Fruit fly (Drosophila melanogaster) whole organism, embryonic: ENCODE data around the gene CG42585.
A peak's percentile ranks its signal among the peaks of the same experiment; 100 is the strongest.

ENCODE experiments used
- Atf-2 ChIP-seq: fragments of 200-800 bp; sonication (Bioruptor generic); optimal IDR thresholded peaks from 2 replicates; lab custom pipeline; 2016; ENCODE audit warnings: missing biosample characterization, missing genetic modification characterization
- Atf3 ChIP-seq: fragments of 200-800 bp; sonication (Bioruptor generic); optimal IDR thresholded peaks from 3 replicates; lab custom pipeline; 2016; ENCODE audit warnings: missing biosample characterization, missing genetic modification characterization
- CG10462 ChIP-seq: fragments of 200-800 bp; sonication (Bioruptor generic); optimal IDR thresholded peaks from 2 replicates; lab custom pipeline; 2016; ENCODE audit warnings: missing biosample characterization, missing genetic modification characterization
- CG10979 ChIP-seq: fragments of 200-800 bp; sonication (Bioruptor generic); optimal IDR thresholded peaks from 2 replicates; lab custom pipeline; 2018; ENCODE audit warnings: missing biosample characterization, mild to moderate bottlenecking, missing genetic modification characterization, moderate library complexity
- CG11456 ChIP-seq: fragments of 200-800 bp; sonication (Bioruptor generic); IDR thresholded peaks from 3 replicates; pipeline ENCODE4 v1.3.6; 2022; ENCODE audit warnings: missing biosample characterization, missing genetic modification characterization
- CG11504 ChIP-seq: fragments of 200-800 bp; sonication (Bioruptor generic); optimal IDR thresholded peaks from 3 replicates; lab custom pipeline; 2019; ENCODE audit warnings: missing biosample characterization, mild to moderate bottlenecking, missing genetic modification characterization, moderate library complexity
- CG12071 ChIP-seq: fragments of 200-800 bp; sonication (Bioruptor generic); optimal IDR thresholded peaks from 3 replicates; lab custom pipeline; 2018; ENCODE audit warnings: missing biosample characterization, mild to moderate bottlenecking, missing genetic modification characterization
- CG13424 ChIP-seq: fragments of 200-800 bp; sonication (Bioruptor generic); optimal IDR thresholded peaks from 2 replicates; lab custom pipeline; 2019; ENCODE audit warnings: missing biosample characterization, mild to moderate bottlenecking, missing genetic modification characterization, moderate library complexity
- CG14050 ChIP-seq: fragments of 200-800 bp; sonication (Bioruptor generic); IDR thresholded peaks from 3 replicates; pipeline ENCODE4 v1.3.6; 2022; ENCODE audit warnings: missing biosample characterization, missing genetic modification characterization
- CG15269 ChIP-seq: fragments of 200-800 bp; sonication (Bioruptor generic); optimal IDR thresholded peaks from 2 replicates; lab custom pipeline; 2018; ENCODE audit warnings: missing biosample characterization, mild to moderate bottlenecking, missing genetic modification characterization, moderate library complexity
- CG16779 ChIP-seq: fragments of 200-800 bp; sonication (Bioruptor generic); IDR thresholded peaks from 2 replicates; pipeline ENCODE4 v1.3.6; 2022; ENCODE audit warnings: missing biosample characterization, missing genetic modification characterization
- CG18262 ChIP-seq: fragments of 200-800 bp; optimal IDR thresholded peaks from 3 replicates; lab custom pipeline; 2019; ENCODE audit warnings: missing biosample characterization, mild to moderate bottlenecking, missing genetic modification characterization, moderate library complexity
- CG2202 ChIP-seq: fragments of 200-800 bp; sonication (Bioruptor generic); optimal IDR thresholded peaks from 2 replicates; lab custom pipeline; 2018; ENCODE audit warnings: missing biosample characterization, mild to moderate bottlenecking, missing genetic modification characterization
- CG31224 ChIP-seq: fragments of 200-800 bp; sonication (Bioruptor generic); IDR thresholded peaks from 2 replicates; pipeline ENCODE4 v1.3.6; 2022; ENCODE audit warnings: missing biosample characterization, missing genetic modification characterization
- CG31441 ChIP-seq: fragments of 200-800 bp; sonication (Bioruptor generic); IDR thresholded peaks from 2 replicates; pipeline ENCODE4 v1.3.6; 2022; ENCODE audit warnings: missing biosample characterization, missing genetic modification characterization
- CG4360 ChIP-seq: fragments of 200-800 bp; sonication (Bioruptor generic); IDR thresholded peaks from 2 replicates; pipeline ENCODE4 v1.3.6; 2022; ENCODE audit warnings: missing biosample characterization, missing genetic modification characterization
- CG7987 ChIP-seq: fragments of 200-800 bp; sonication (Bioruptor generic); optimal IDR thresholded peaks from 2 replicates; lab custom pipeline; 2018; ENCODE audit warnings: missing biosample characterization, mild to moderate bottlenecking, missing genetic modification characterization, moderate library complexity
- CG9876 ChIP-seq: fragments of 200-800 bp; sonication (Bioruptor generic); optimal IDR thresholded peaks from 2 replicates; lab custom pipeline; 2016; ENCODE audit warnings: missing biosample characterization, missing genetic modification characterization
- CkIIα-i1 ChIP-seq: fragments of 200-800 bp; sonication (Bioruptor generic); IDR thresholded peaks from 2 replicates; pipeline ENCODE4 v1.3.6; 2022; ENCODE audit warnings: missing biosample characterization, missing genetic modification characterization
- CoRest ChIP-seq: fragments of 200-800 bp; sonication (Bioruptor generic); optimal IDR thresholded peaks from 3 replicates; lab custom pipeline; 2018; ENCODE audit warnings: missing biosample characterization, mild to moderate bottlenecking, missing genetic modification characterization, moderate library complexity
- D ChIP-seq, 2 experiments: fragments of 200-800 bp in 1 of 2; fragments of >200 bp in 1 of 2; sonication (Bioruptor generic) in 1 of 2; optimal IDR thresholded peaks; 2 replicates in 1 of 2; 3 replicates in 1 of 2; lab custom pipeline; 2017; ENCODE audit warnings: mild to moderate bottlenecking in 1 of 2, missing biosample characterization in 1 of 2, missing genetic modification characterization in 1 of 2, missing genetic modification reagents in 1 of 2
- D19B ChIP-seq: fragments of 200-800 bp; sonication (Bioruptor generic); optimal IDR thresholded peaks from 2 replicates; lab custom pipeline; 2017; ENCODE audit warnings: missing biosample characterization, mild to moderate bottlenecking, missing genetic modification characterization
- Dip2 ChIP-seq: fragments of 200-800 bp; sonication (Bioruptor generic); IDR thresholded peaks from 2 replicates; pipeline ENCODE4 v1.3.6; 2022; ENCODE audit warnings: missing biosample characterization, missing genetic modification characterization
- Eip74EF ChIP-seq, 2 experiments: fragments of 200-800 bp in 1 of 2; fragments of >200 bp in 1 of 2; sonication (Bioruptor generic) in 1 of 2; optimal IDR thresholded peaks; 2 replicates each; lab custom pipeline; 2017 to 2019; ENCODE audit warnings: missing biosample characterization in 2 of 2, missing genetic modification characterization in 2 of 2, mild to moderate bottlenecking in 1 of 2, moderate library complexity in 1 of 2
- Fer1 ChIP-seq: fragments of 200-800 bp; sonication (Bioruptor generic); optimal IDR thresholded peaks from 2 replicates; lab custom pipeline; 2017; ENCODE audit warnings: missing biosample characterization, mild to moderate bottlenecking, missing genetic modification characterization
- H2.0 ChIP-seq: fragments of 200-800 bp; sonication (Bioruptor generic); IDR thresholded peaks from 2 replicates; pipeline ENCODE4 v1.3.6; 2022; ENCODE audit warnings: missing biosample characterization, missing genetic modification characterization
- Max ChIP-seq: fragments of 200-800 bp; sonication (Bioruptor generic); optimal IDR thresholded peaks from 2 replicates; lab custom pipeline; 2016; ENCODE audit warnings: missing biosample characterization, mild to moderate bottlenecking, missing genetic modification characterization
- Nf-YB ChIP-seq: fragments of 200-800 bp; sonication (Bioruptor generic); optimal IDR thresholded peaks from 3 replicates; lab custom pipeline; 2019; ENCODE audit warnings: missing biosample characterization, mild to moderate bottlenecking, missing genetic modification characterization, moderate library complexity
- PHDP ChIP-seq: fragments of 200-800 bp; sonication (Bioruptor generic); optimal IDR thresholded peaks from 3 replicates; lab custom pipeline; 2018; ENCODE audit warnings: missing biosample characterization, mild to moderate bottlenecking, missing genetic modification characterization, moderate library complexity
- Sox100B ChIP-seq: fragments of 200-800 bp; sonication (Bioruptor generic); optimal IDR thresholded peaks from 3 replicates; lab custom pipeline; 2018; ENCODE audit warnings: missing biosample characterization, mild to moderate bottlenecking, missing genetic modification characterization
- Sox102F ChIP-seq: fragments of 200-800 bp; sonication (Bioruptor generic); optimal IDR thresholded peaks from 2 replicates; lab custom pipeline; 2018; ENCODE audit warnings: missing biosample characterization, mild to moderate bottlenecking, missing genetic modification characterization, moderate library complexity
- Xbp1 ChIP-seq: fragments of 200-800 bp; sonication (Bioruptor generic); optimal IDR thresholded peaks from 3 replicates; lab custom pipeline; 2016; ENCODE audit warnings: missing biosample characterization, mild to moderate bottlenecking, missing genetic modification characterization
- ash1 ChIP-seq: fragments of 200-800 bp; sonication (Bioruptor generic); optimal IDR thresholded peaks from 2 replicates; lab custom pipeline; 2018; ENCODE audit warnings: missing biosample characterization, mild to moderate bottlenecking, missing genetic modification characterization
- bsh ChIP-seq, 2 experiments: fragments of 200-800 bp; sonication (Bioruptor generic); optimal IDR thresholded peaks; 2 replicates each; lab custom pipeline; 2017 to 2018; ENCODE audit warnings: mild to moderate bottlenecking in 2 of 2, missing biosample characterization in 2 of 2, missing genetic modification characterization in 2 of 2, moderate library complexity in 1 of 2
- cad ChIP-seq: fragments of >200 bp; optimal IDR thresholded peaks from 2 replicates; lab custom pipeline; 2017; ENCODE audit warnings: missing biosample characterization, missing genetic modification characterization
- cas ChIP-seq: fragments of 200-800 bp; sonication (Bioruptor generic); IDR thresholded peaks from 2 replicates; pipeline ENCODE4 v1.3.6; 2022; ENCODE audit warnings: missing biosample characterization, missing genetic modification characterization
- croc ChIP-seq: fragments of 200-800 bp; sonication (Bioruptor generic); conservative IDR thresholded peaks from 3 replicates; pipeline ENCODE4 v1.3.6; 2022; ENCODE audit warnings: missing biosample characterization, missing genetic modification characterization
- dmrt99B ChIP-seq: fragments of 200-800 bp; sonication (Bioruptor generic); optimal IDR thresholded peaks from 2 replicates; lab custom pipeline; 2018; ENCODE audit warnings: missing biosample characterization, mild to moderate bottlenecking, missing genetic modification characterization, moderate library complexity
- eyg ChIP-seq: fragments of 200-800 bp; sonication (Bioruptor generic); optimal IDR thresholded peaks from 3 replicates; lab custom pipeline; 2016; ENCODE audit warnings: missing biosample characterization, missing genetic modification characterization
- gcm2 ChIP-seq: fragments of 200-800 bp; sonication (Bioruptor generic); optimal IDR thresholded peaks from 2 replicates; lab custom pipeline; 2016; ENCODE audit warnings: missing biosample characterization, missing genetic modification characterization
- gem ChIP-seq: fragments of 200-800 bp; sonication (Bioruptor generic); optimal IDR thresholded peaks from 2 replicates; lab custom pipeline; 2019; ENCODE audit warnings: missing biosample characterization, mild to moderate bottlenecking, missing genetic modification characterization, moderate library complexity
- jumu ChIP-seq: fragments of 200-800 bp; sonication (Bioruptor generic); optimal IDR thresholded peaks from 3 replicates; lab custom pipeline; 2016; ENCODE audit warnings: missing biosample characterization, missing genetic modification characterization
- kni ChIP-seq: fragments of 200-800 bp; sonication (Bioruptor generic); optimal IDR thresholded peaks from 3 replicates; lab custom pipeline; 2017; ENCODE audit warnings: mild to moderate bottlenecking, missing biosample characterization, missing genetic modification reagents, missing genetic modification characterization
- phol ChIP-seq: fragments of 200-800 bp; sonication (Bioruptor generic); optimal IDR thresholded peaks from 3 replicates; lab custom pipeline; 2018; ENCODE audit warnings: missing biosample characterization, mild to moderate bottlenecking, missing genetic modification characterization, moderate library complexity
- pum ChIP-seq: fragments of 200-800 bp; sonication (Bioruptor generic); optimal IDR thresholded peaks from 2 replicates; lab custom pipeline; 2016; ENCODE audit warnings: missing biosample characterization, missing genetic modification characterization
- run ChIP-seq: fragments of 200-800 bp; sonication (Bioruptor generic); optimal IDR thresholded peaks from 3 replicates; lab custom pipeline; 2018; ENCODE audit warnings: missing biosample characterization, mild to moderate bottlenecking, missing genetic modification characterization
- salm ChIP-seq: fragments of 200-800 bp; sonication (Bioruptor generic); optimal IDR thresholded peaks from 2 replicates; lab custom pipeline; 2018; ENCODE audit warnings: missing biosample characterization, mild to moderate bottlenecking, missing genetic modification characterization
- slbo ChIP-seq: fragments of 200-800 bp; sonication (Bioruptor generic); IDR thresholded peaks from 2 replicates; pipeline ENCODE4 v1.3.6; 2022; ENCODE audit warnings: missing biosample characterization, missing genetic modification characterization
- slou ChIP-seq: fragments of 200-800 bp; sonication (Bioruptor generic); optimal IDR thresholded peaks from 3 replicates; lab custom pipeline; 2016; ENCODE audit warnings: missing biosample characterization, missing genetic modification characterization
- toy ChIP-seq: fragments of 200-800 bp; sonication (Bioruptor generic); IDR thresholded peaks from 2 replicates; pipeline ENCODE4 v1.3.6; 2022; ENCODE audit warnings: missing biosample characterization, missing genetic modification characterization
- twi ChIP-seq: fragments of 200-800 bp; optimal IDR thresholded peaks from 2 replicates; lab custom pipeline; 2019; ENCODE audit warnings: missing biosample characterization, mild to moderate bottlenecking, missing genetic modification characterization, moderate library complexity

Gene CG42585

dm6 chr2L:14697938-14698337, 41.8 kb upstream of the CG42585 start (continued):
- TF ChIP-seq Atf3 (no peak), twi (no peak), croc (GFP tag; lab: Robert Waterston, UW) (no peak), Sox102F (GFP tag; lab: Kevin White, UChicago) (peak; percentile 31), Xbp1 (GFP tag; lab: Kevin White, UChicago) (no peak), CG16779 (GFP tag; lab: Robert Waterston, UW) (no peak), gem (tag; lab: Kevin White, UChicago) (peak; percentile 52), CG2202 (no peak), slou (no peak), CG31441 (GFP tag; lab: Robert Waterston, UW) (no peak), CG12071 (GFP tag; lab: Kevin White, UChicago) (no peak), phol (tag; lab: Kevin White, UChicago) (peak; percentile 16), CoRest (tag; lab: Kevin White, UChicago) (no peak), PHDP (peak; percentile 36), Nf-YB (no peak), Fer1 (GFP tag; lab: Kevin White, UChicago) (peak; percentile 7), CG13424 (tag; lab: Kevin White, UChicago) (peak; percentile 5), CkIIα-i1 (GFP tag; lab: Robert Waterston, UW) (no peak), CG11456 (GFP tag; lab: Robert Waterston, UW) (no peak), slbo (no peak), D (optimal IDR thresholded peaks at IDR 0.05; lab: Kevin White, UChicago) (no peak), D (GFP tag; optimal IDR thresholded peaks at IDR 0.05; lab: Kevin White, UChicago) (no peak), CG7987 (no peak), Eip74EF (GFP tag; optimal IDR thresholded peaks at IDR 0.05; lab: Kevin White, UChicago) (peak in 1 of 2 experiments; percentile 40), gcm2 (GFP tag; lab: Kevin White, UChicago) (no peak), CG18262 (tag; lab: Kevin White, UChicago) (peak; percentile 6), CG9876 (GFP tag; lab: Kevin White, UChicago) (no peak), Sox100B (GFP tag; lab: Kevin White, UChicago) (peak; percentile 10), ash1 (GFP tag; lab: Kevin White, UChicago) (no peak), D19B (no peak), cad (no peak), eyg (GFP tag; lab: Kevin White, UChicago) (no peak), toy (GFP tag; lab: Robert Waterston, UW) (no peak), jumu (GFP tag; lab: Kevin White, UChicago) (no peak), cas (GFP tag; lab: Robert Waterston, UW) (no peak), CG15269 (no peak), CG10462 (GFP tag; lab: Kevin White, UChicago) (no peak), CG10979 (tag; lab: Kevin White, UChicago) (no peak), CG11504 (peak; percentile 50), CG4360 (GFP tag; lab: Robert Waterston, UW) (no peak), kni (GFP tag; lab: Kevin White, UChicago) (no peak), dmrt99B (tag; lab: Kevin White, UChicago) (peak; percentile 53), Atf-2 (no peak), CG31224 (GFP tag; lab: Robert Waterston, UW) (no peak), Max (GFP tag; lab: Kevin White, UChicago) (no peak), Dip2 (GFP tag; lab: Robert Waterston, UW) (no peak), salm (tag; lab: Kevin White, UChicago) (no peak), bsh (GFP tag; optimal IDR thresholded peaks at IDR 0.05; lab: Kevin White, UChicago) (peak in 1 of 2 experiments; percentile 15), pum (GFP tag; lab: Kevin White, UChicago) (no peak), run (tag; lab: Kevin White, UChicago) (no peak), H2.0 (GFP tag; lab: Robert Waterston, UW) (no peak), CG14050 (GFP tag; lab: Robert Waterston, UW) (no peak)
